Worm (Caenorhabditis elegans) whole organism, L1 larva: ENCODE measurements around the gene unc-16.

Source experiments
- C16A3.4 ChIP-seq: fragments of 150-350 bp; optimal IDR thresholded peaks from 2 replicates; lab custom pipeline; 2014; ENCODE audit warnings: missing biosample characterization, missing genetic modification characterization
- C34B4.2 ChIP-seq: sonication (generic microtip); optimal IDR thresholded peaks from 2 replicates; lab custom pipeline; 2017; ENCODE audit warnings: mild to moderate bottlenecking, missing genetic modification characterization, missing compliant biosample characterization
- F16B12.6 ChIP-seq: fragments of 150-350 bp; optimal IDR thresholded peaks from 2 replicates; lab custom pipeline; 2014; ENCODE audit warnings: missing biosample characterization, missing genetic modification characterization
- alr-1 ChIP-seq: fragments of 200-800 bp; sonication (Bioruptor generic); optimal IDR thresholded peaks from 2 replicates; lab custom pipeline; 2018; ENCODE audit warnings: borderline replicate concordance, mild to moderate bottlenecking, missing genetic modification characterization, missing compliant biosample characterization
- aly-2 ChIP-seq: fragments of 150-350 bp; optimal IDR thresholded peaks from 2 replicates; lab custom pipeline; 2014; ENCODE audit warnings: missing biosample characterization, missing genetic modification characterization
- ama-1 ChIP-seq: fragments of 150-350 bp; optimal IDR thresholded peaks from 2 replicates; lab custom pipeline; 2014
- blmp-1 ChIP-seq: fragments of 150-350 bp; optimal IDR thresholded peaks from 2 replicates; lab custom pipeline; 2014; ENCODE audit warnings: missing biosample characterization, missing genetic modification characterization
- ceh-63 ChIP-seq: fragments of 200-800 bp; sonication (Bioruptor generic); optimal IDR thresholded peaks from 2 replicates; lab custom pipeline; 2018; ENCODE audit warnings: mild to moderate bottlenecking, missing genetic modification characterization, missing compliant biosample characterization
- ceh-82 ChIP-seq, 3 experiments: fragments of 150-350 bp in 1 of 3; sonication (generic microtip) in 2 of 3; optimal IDR thresholded peaks; 2 replicates each; lab custom pipeline; 2014 to 2017; ENCODE audit warnings: missing biosample characterization in 3 of 3, missing genetic modification characterization in 3 of 3
- ceh-88 ChIP-seq: fragments of 200-800 bp; sonication (Bioruptor generic); IDR thresholded peaks from 2 replicates; pipeline ENCODE4 v1.3.6; 2022; ENCODE audit warnings: missing genetic modification characterization, missing compliant biosample characterization
- ceh-90 ChIP-seq: sonication (generic microtip); optimal IDR thresholded peaks from 2 replicates; lab custom pipeline; 2016; ENCODE audit warnings: missing genetic modification characterization, missing compliant biosample characterization
- dpl-1 ChIP-seq, 3 experiments: fragments of 150-350 bp in 2 of 3; sonication (generic microtip) in 1 of 3; optimal IDR thresholded peaks; 2 replicates each; lab custom pipeline; 2014 to 2017; ENCODE audit warnings: missing biosample characterization in 3 of 3, missing genetic modification characterization in 3 of 3, missing genetic modification reagents in 3 of 3
- efl-1 ChIP-seq, 4 experiments: fragments of 150-350 bp; optimal IDR thresholded peaks in 3 of 4; peaks in 1 of 4; 1 replicate in 1 of 4; 2 replicates in 3 of 4; lab custom pipeline; 2014; ENCODE audit warnings: missing biosample characterization in 2 of 4, missing genetic modification characterization in 2 of 4, missing genetic modification reagents in 2 of 4
- efl-3 ChIP-seq: fragments of 200-800 bp; sonication (Bioruptor generic); optimal IDR thresholded peaks from 2 replicates; lab custom pipeline; 2018; ENCODE audit warnings: mild to moderate bottlenecking, missing genetic modification characterization, missing compliant biosample characterization
- elt-2 ChIP-seq: sonication (generic microtip); optimal IDR thresholded peaks from 2 replicates; lab custom pipeline; 2016; ENCODE audit warnings: missing genetic modification characterization, mild to moderate bottlenecking, inconsistent platforms, missing compliant biosample characterization, missing genetic modification reagents
- elt-3 ChIP-seq, 6 experiments: fragments of 150-350 bp in 1 of 6; sonication (generic microtip); optimal IDR thresholded peaks; 2 replicates each; lab custom pipeline; 2017 to 2018; ENCODE audit warnings: missing biosample characterization in 6 of 6, missing genetic modification characterization in 6 of 6, inconsistent platforms in 1 of 6
- fkh-8 ChIP-seq: sonication (generic microtip); optimal IDR thresholded peaks from 2 replicates; lab custom pipeline; 2016; ENCODE audit warnings: mild to moderate bottlenecking, missing genetic modification characterization, missing compliant biosample characterization
- fos-1 ChIP-seq: fragments of 150-350 bp; optimal IDR thresholded peaks from 2 replicates; lab custom pipeline; 2014; ENCODE audit warnings: missing biosample characterization, missing genetic modification characterization
- hlh-17 ChIP-seq: fragments of 200-800 bp; sonication (Bioruptor generic); optimal IDR thresholded peaks from 2 replicates; lab custom pipeline; 2018; ENCODE audit warnings: missing genetic modification characterization, mild to moderate bottlenecking, missing compliant biosample characterization, moderate library complexity, borderline replicate concordance
- irx-1 ChIP-seq: sonication (generic microtip); optimal IDR thresholded peaks from 2 replicates; lab custom pipeline; 2016; ENCODE audit warnings: missing genetic modification characterization, missing compliant biosample characterization
- isw-1 ChIP-seq: fragments of 200-800 bp; sonication (Bioruptor generic); IDR thresholded peaks from 2 replicates; pipeline ENCODE4 v1.3.6; 2022; ENCODE audit warnings: missing genetic modification characterization, missing compliant biosample characterization
- jun-1 ChIP-seq: fragments of 150-350 bp; optimal IDR thresholded peaks from 2 replicates; lab custom pipeline; 2014; ENCODE audit warnings: missing biosample characterization, missing genetic modification reagents, missing genetic modification characterization
- lin-15B ChIP-seq: fragments of 150-350 bp; sonication (generic microtip); optimal IDR thresholded peaks from 3 replicates; lab custom pipeline; 2014; ENCODE audit warnings: missing biosample characterization, missing genetic modification characterization
- lin-35 ChIP-seq, 2 experiments: fragments of 150-350 bp; optimal IDR thresholded peaks; 2 replicates each; lab custom pipeline; 2014; ENCODE audit warnings: missing biosample characterization in 2 of 2, missing genetic modification characterization in 2 of 2, missing genetic modification reagents in 2 of 2
- lir-3 ChIP-seq: sonication (generic microtip); optimal IDR thresholded peaks from 2 replicates; lab custom pipeline; 2016; ENCODE audit warnings: mild to moderate bottlenecking, missing genetic modification characterization, moderate library complexity, missing compliant biosample characterization; ENCODE audit not compliant: poor library complexity
- lsy-2 ChIP-seq, 2 experiments: fragments of 150-350 bp; optimal IDR thresholded peaks; 2 replicates each; lab custom pipeline; 2014; ENCODE audit warnings: missing biosample characterization in 2 of 2, missing genetic modification characterization in 2 of 2
- mab-9 ChIP-seq: fragments of 200-800 bp; sonication (Bioruptor generic); IDR thresholded peaks from 2 replicates; pipeline ENCODE4 v1.3.6; 2022; ENCODE audit warnings: missing genetic modification reagents, missing genetic modification characterization, missing compliant biosample characterization
- mep-1 ChIP-seq: fragments of 150-350 bp; optimal IDR thresholded peaks from 2 replicates; lab custom pipeline; 2014; ENCODE audit warnings: missing biosample characterization, missing genetic modification characterization
- nhr-12 ChIP-seq: sonication (generic microtip); optimal IDR thresholded peaks from 2 replicates; lab custom pipeline; 2017; ENCODE audit warnings: missing biosample characterization, missing genetic modification characterization
- nhr-19 ChIP-seq: fragments of 200-800 bp; sonication (Bioruptor generic); conservative IDR thresholded peaks from 2 replicates; pipeline ENCODE4 v1.3.6; 2022; ENCODE audit warnings: missing genetic modification characterization, missing compliant biosample characterization
- nhr-20 ChIP-seq: sonication (generic microtip); optimal IDR thresholded peaks from 2 replicates; lab custom pipeline; 2016; ENCODE audit warnings: mild to moderate bottlenecking, missing genetic modification characterization, missing compliant biosample characterization
- nhr-47 ChIP-seq: sonication (generic microtip); optimal IDR thresholded peaks from 2 replicates; lab custom pipeline; 2016; ENCODE audit warnings: mild to moderate bottlenecking, missing genetic modification characterization, moderate library complexity, missing compliant biosample characterization
- nhr-85 ChIP-seq: sonication (generic microtip); peaks from one replicate; lab custom pipeline; 2016; ENCODE audit warnings: missing genetic modification characterization, inconsistent platforms, missing compliant biosample characterization
- pag-3 ChIP-seq: sonication (generic microtip); optimal IDR thresholded peaks from 2 replicates; lab custom pipeline; 2017; ENCODE audit warnings: missing genetic modification characterization, mild to moderate bottlenecking, missing compliant biosample characterization, antibody characterized with exemption, borderline replicate concordance; ENCODE audit not compliant: insufficient read depth
- pax-3 ChIP-seq: fragments of 200-800 bp; sonication (Bioruptor generic); optimal IDR thresholded peaks from 2 replicates; lab custom pipeline; 2018; ENCODE audit warnings: mild to moderate bottlenecking, missing genetic modification characterization, moderate library complexity, missing compliant biosample characterization
- skn-1 ChIP-seq: fragments of 150-350 bp; optimal IDR thresholded peaks from 2 replicates; lab custom pipeline; 2014; ENCODE audit warnings: missing biosample characterization, missing genetic modification characterization
- snpc-4 ChIP-seq: fragments of 150-350 bp; optimal IDR thresholded peaks from 2 replicates; lab custom pipeline; 2014; ENCODE audit warnings: missing biosample characterization, missing genetic modification characterization
- snu-23 ChIP-seq: sonication (generic microtip); optimal IDR thresholded peaks from 2 replicates; lab custom pipeline; 2016; ENCODE audit warnings: missing genetic modification characterization, missing compliant biosample characterization
- sup-37 ChIP-seq: fragments of 200-800 bp; sonication (Bioruptor generic); optimal IDR thresholded peaks from 2 replicates; lab custom pipeline; 2018; ENCODE audit warnings: mild to moderate bottlenecking, missing genetic modification characterization, missing compliant biosample characterization
- tbx-2 ChIP-seq: sonication (generic microtip); optimal IDR thresholded peaks from 2 replicates; lab custom pipeline; 2016; ENCODE audit warnings: missing genetic modification characterization, missing compliant biosample characterization
- unc-98 ChIP-seq: fragments of 200-800 bp; sonication (Bioruptor generic); IDR thresholded peaks from 2 replicates; pipeline ENCODE4 v1.3.6; 2022; ENCODE audit warnings: missing genetic modification characterization, missing compliant biosample characterization
- xbp-1 ChIP-seq: sonication (generic microtip); optimal IDR thresholded peaks from 2 replicates; lab custom pipeline; 2016; ENCODE audit warnings: missing genetic modification characterization, missing compliant biosample characterization
- zag-1 ChIP-seq: fragments of 150-350 bp; optimal IDR thresholded peaks from 2 replicates; lab custom pipeline; 2014; ENCODE audit warnings: missing biosample characterization, missing genetic modification characterization
- ztf-4 ChIP-seq: fragments of 150-350 bp; optimal IDR thresholded peaks from 2 replicates; lab custom pipeline; 2014; ENCODE audit warnings: missing biosample characterization, missing genetic modification characterization

Gene unc-16

ce11 chrIII:9542280-9542679 lies 3.8 kb upstream of the unc-16 start, which contains the start of gene mut-7:
Gene mut-7 (minus strand): TSS chrIII:9542380.
- TF ChIP-seq ceh-63 (GFP tag; lab: Kevin White, UChicago) (no peak), fos-1 (tag; lab: Kevin White, UChicago) (no peak), pax-3 (tag; lab: Kevin White, UChicago) (no peak), irx-1 (no peak), unc-98 (GFP tag; lab: Robert Waterston, UW) (no peak), ceh-90 (no peak), snpc-4 (tag; lab: Kevin White, UChicago) (no peak), elt-2 (no peak), sup-37 (no peak), mab-9 (no peak)
- TF ChIP-seq, all 84 proteins: peak for 0

ce11 chrIII:9542816-9543215 lies 3.2 kb upstream of the unc-16 start, which contains the start of gene eif-2Balpha:
Gene eif-2Balpha (plus strand): TSS chrIII:9543119.
- TF ChIP-seq lsy-2 (tag; optimal IDR thresholded peaks at IDR 0.05; lab: Kevin White, UChicago) (peak; percentile 78 to 94), fkh-8 (tag; lab: Kevin White, UChicago) (no peak), alr-1 (tag; lab: Kevin White, UChicago) (no peak), lin-15B (tag; lab: Kevin White, UChicago) (peak; percentile 17), jun-1 (no peak), blmp-1 (tag; lab: Kevin White, UChicago) (peak; percentile 32), zag-1 (tag; lab: Kevin White, UChicago) (no peak), efl-3 (GFP tag; lab: Kevin White, UChicago) (no peak), efl-1 (optimal IDR thresholded peaks at IDR 0.05; lab: Kevin White, UChicago) (peak; percentile 29 to 70), efl-1 (GFP tag; optimal IDR thresholded peaks at IDR 0.05 in 1 of 2; lab: Kevin White, UChicago) (peak; percentile 79 to 96), C16A3.4 (tag; lab: Kevin White, UChicago) (peak; percentile 40), ama-1 (lab: Kevin White, UChicago) (no peak), dpl-1 (GFP tag; optimal IDR thresholded peaks at IDR 0.05; lab: Kevin White, UChicago) (peak; percentile 70 to 80 (median 71)), ceh-88 (GFP tag; lab: Robert Waterston, UW) (no peak), nhr-47 (tag; lab: Kevin White, UChicago) (no peak), elt-3 (tag; optimal IDR thresholded peaks at IDR 0.05; lab: Kevin White, UChicago) (peak in 1 of 6 experiments; percentile 24), hlh-17 (GFP tag; lab: Kevin White, UChicago) (no peak), ceh-63 (GFP tag; lab: Kevin White, UChicago) (no peak), mep-1 (tag; lab: Kevin White, UChicago) (peak; percentile 16), skn-1 (peak; percentile 14), ceh-82 (tag; optimal IDR thresholded peaks at IDR 0.05; lab: Kevin White, UChicago) (peak in 1 of 3 experiments; percentile 30), tbx-2 (tag; lab: Kevin White, UChicago) (peak; percentile 21), F16B12.6 (tag; lab: Kevin White, UChicago) (peak; percentile 34), nhr-12 (no peak), nhr-85 (tag; lab: Kevin White, UChicago) (peak; percentile 38), isw-1 (GFP tag; lab: Robert Waterston, UW) (no peak), nhr-20 (peak; percentile 4), snu-23 (GFP tag; lab: Kevin White, UChicago) (peak; percentile 28), ztf-4 (no peak), lir-3 (tag; lab: Kevin White, UChicago) (no peak), lin-35 (GFP tag; optimal IDR thresholded peaks at IDR 0.05; lab: Kevin White, UChicago) (peak; percentile 44 to 90)

- TF ChIP-seq lsy-2 (tag; optimal IDR thresholded peaks at IDR 0.05; lab: Kevin White, UChicago) (no peak), C34B4.2 (tag; lab: Kevin White, UChicago) (no peak), fos-1 (tag; lab: Kevin White, UChicago) (no peak), nhr-19 (no peak), hlh-17 (GFP tag; lab: Kevin White, UChicago) (no peak), C16A3.4 (tag; lab: Kevin White, UChicago) (no peak), ceh-63 (GFP tag; lab: Kevin White, UChicago) (no peak), xbp-1 (tag; lab: Kevin White, UChicago) (no peak), aly-2 (tag; lab: Kevin White, UChicago) (no peak), pag-3 (tag; lab: Kevin White, UChicago) (no peak), sup-37 (no peak)
These were observed 1.9 kb upstream of the unc-16 start, which contains the start of gene ZK1098.9 for ce11 chrIII:9544125-9544524. Gene ZK1098.9 (plus strand): TSS chrIII:9544425.
